Fruit fly (Drosophila melanogaster) whole organism, embryonic: ENCODE results near the gene CG10694.
A peak's percentile ranks its signal among the peaks of the same experiment; 100 is the strongest.

Experiments used
- Antp ChIP-seq: fragments of 200-800 bp; sonication (Bioruptor generic); optimal IDR thresholded peaks from 3 replicates; lab custom pipeline; 2016; ENCODE audit warnings: missing biosample characterization, missing genetic modification characterization
- Asciz ChIP-seq: fragments of 200-800 bp; sonication (Bioruptor generic); optimal IDR thresholded peaks from 2 replicates; lab custom pipeline; 2017; ENCODE audit warnings: missing biosample characterization, mild to moderate bottlenecking, missing genetic modification characterization, missing genetic modification reagents
- CG1024 ChIP-seq: fragments of 200-800 bp; sonication (Bioruptor generic); IDR thresholded peaks from 2 replicates; pipeline ENCODE4 v1.3.6; 2022; ENCODE audit warnings: missing biosample characterization, missing genetic modification characterization
- CG10366 ChIP-seq: fragments of 200-800 bp; sonication (Bioruptor generic); IDR thresholded peaks from 2 replicates; pipeline ENCODE4 v1.3.6; 2022; ENCODE audit warnings: missing biosample characterization, missing genetic modification characterization
- CG13424 ChIP-seq: fragments of 200-800 bp; sonication (Bioruptor generic); optimal IDR thresholded peaks from 2 replicates; lab custom pipeline; 2019; ENCODE audit warnings: missing biosample characterization, mild to moderate bottlenecking, missing genetic modification characterization, moderate library complexity
- CG14014 ChIP-seq: fragments of 200-800 bp; sonication (Bioruptor generic); IDR thresholded peaks from 2 replicates; pipeline ENCODE4 v1.3.6; 2022; ENCODE audit warnings: missing biosample characterization, missing genetic modification characterization
- CG17359 ChIP-seq: fragments of 200-800 bp; sonication (Bioruptor generic); optimal IDR thresholded peaks from 3 replicates; lab custom pipeline; 2018; ENCODE audit warnings: missing biosample characterization, mild to moderate bottlenecking, missing genetic modification characterization, moderate library complexity
- CG2129 ChIP-seq: fragments of 200-800 bp; sonication (Bioruptor generic); IDR thresholded peaks from 2 replicates; pipeline ENCODE4 v1.3.6; 2022; ENCODE audit warnings: missing biosample characterization, missing genetic modification characterization; ENCODE audit not compliant: partially characterized antibody
- CG2202 ChIP-seq: fragments of 200-800 bp; sonication (Bioruptor generic); optimal IDR thresholded peaks from 2 replicates; lab custom pipeline; 2018; ENCODE audit warnings: missing biosample characterization, mild to moderate bottlenecking, missing genetic modification characterization
- CG32532 ChIP-seq: fragments of 200-800 bp; sonication (Bioruptor generic); IDR thresholded peaks from 2 replicates; pipeline ENCODE4 v1.3.6; 2022; ENCODE audit warnings: missing biosample characterization, missing genetic modification characterization
- CG3995 ChIP-seq: fragments of 200-800 bp; sonication (Bioruptor generic); optimal IDR thresholded peaks from 3 replicates; lab custom pipeline; 2016; ENCODE audit warnings: missing biosample characterization, missing genetic modification characterization
- CG4404 ChIP-seq: fragments of 200-800 bp; sonication (Bioruptor generic); IDR thresholded peaks from 2 replicates; pipeline ENCODE4 v1.3.6; 2022; ENCODE audit warnings: missing biosample characterization, missing genetic modification characterization
- CG4820 ChIP-seq: fragments of 200-800 bp; sonication (Bioruptor generic); optimal IDR thresholded peaks from 3 replicates; lab custom pipeline; 2016; ENCODE audit warnings: missing biosample characterization, missing genetic modification characterization
- CG6272 ChIP-seq: fragments of 200-800 bp; sonication (Bioruptor generic); IDR thresholded peaks from 2 replicates; pipeline ENCODE4 v1.3.6; 2022; ENCODE audit warnings: missing biosample characterization, missing genetic modification characterization
- CG6791 ChIP-seq: fragments of 200-800 bp; sonication (Bioruptor generic); IDR thresholded peaks from 3 replicates; pipeline ENCODE4 v1.3.6; 2022; ENCODE audit warnings: missing biosample characterization, missing genetic modification characterization; ENCODE audit not compliant: partially characterized antibody
- CG8290 ChIP-seq, 3 experiments: fragments of 200-800 bp; sonication (Bioruptor generic); optimal IDR thresholded peaks; 2 replicates each; lab custom pipeline; 2016 to 2019; ENCODE audit warnings: missing biosample characterization in 3 of 3, missing genetic modification characterization in 3 of 3, mild to moderate bottlenecking in 2 of 3, moderate library complexity in 1 of 3
- Camta ChIP-seq: fragments of 200-800 bp; sonication (Bioruptor generic); optimal IDR thresholded peaks from 2 replicates; lab custom pipeline; 2016; ENCODE audit warnings: missing biosample characterization, missing genetic modification characterization
- D19A ChIP-seq: fragments of 200-800 bp; optimal IDR thresholded peaks from 3 replicates; lab custom pipeline; 2019; ENCODE audit warnings: missing biosample characterization, mild to moderate bottlenecking, missing genetic modification characterization, moderate library complexity
- Elba2 ChIP-seq: fragments of 200-800 bp; sonication (Bioruptor generic); optimal IDR thresholded peaks from 3 replicates; lab custom pipeline; 2016; ENCODE audit warnings: missing biosample characterization, missing genetic modification characterization
- HLH54F ChIP-seq: fragments of 200-800 bp; sonication (Bioruptor generic); optimal IDR thresholded peaks from 3 replicates; lab custom pipeline; 2016; ENCODE audit warnings: missing biosample characterization, missing genetic modification characterization
- HmgD ChIP-seq: fragments of 200-800 bp; sonication (Bioruptor generic); optimal IDR thresholded peaks from 3 replicates; lab custom pipeline; 2016; ENCODE audit warnings: missing biosample characterization, missing genetic modification characterization
- Lhr ChIP-seq: fragments of 200-800 bp; sonication (Bioruptor generic); optimal IDR thresholded peaks from 3 replicates; lab custom pipeline; 2017; ENCODE audit warnings: mild to moderate bottlenecking, missing biosample characterization, missing genetic modification reagents, missing genetic modification characterization
- Nf-YB ChIP-seq: fragments of 200-800 bp; sonication (Bioruptor generic); optimal IDR thresholded peaks from 3 replicates; lab custom pipeline; 2019; ENCODE audit warnings: missing biosample characterization, mild to moderate bottlenecking, missing genetic modification characterization, moderate library complexity
- NfI ChIP-seq: fragments of 200-800 bp; sonication (Bioruptor generic); optimal IDR thresholded peaks from 3 replicates; lab custom pipeline; 2018; ENCODE audit warnings: missing biosample characterization, mild to moderate bottlenecking, missing genetic modification characterization, moderate library complexity
- Rx ChIP-seq: fragments of 200-800 bp; sonication (Bioruptor generic); IDR thresholded peaks from 2 replicates; pipeline ENCODE4 v1.3.6; 2022; ENCODE audit warnings: missing biosample characterization, missing genetic modification characterization
- TFAM ChIP-seq: fragments of 200-800 bp; sonication (Bioruptor generic); optimal IDR thresholded peaks from 2 replicates; lab custom pipeline; 2017; ENCODE audit warnings: missing biosample characterization, missing genetic modification characterization, inconsistent platforms
- Trl ChIP-seq, 3 experiments: fragments of >200 bp in 2 of 3; fragments of 200-800 bp in 1 of 3; sonication (Bioruptor generic) in 1 of 3; optimal IDR thresholded peaks; 2 replicates in 1 of 3; 3 replicates in 2 of 3; lab custom pipeline; 2016 to 2017; ENCODE audit warnings: missing biosample characterization in 1 of 3, missing genetic modification characterization in 1 of 3
- ac ChIP-seq: fragments of 200-800 bp; sonication (Bioruptor generic); optimal IDR thresholded peaks from 3 replicates; lab custom pipeline; 2017; ENCODE audit warnings: missing biosample characterization, mild to moderate bottlenecking, missing genetic modification characterization
- bbx ChIP-seq: fragments of 200-800 bp; sonication (Bioruptor generic); IDR thresholded peaks from 2 replicates; pipeline ENCODE4 v1.3.6; 2022; ENCODE audit warnings: missing biosample characterization, missing genetic modification characterization; ENCODE audit not compliant: partially characterized antibody
- bcd ChIP-seq: fragments of 200-800 bp; sonication (Bioruptor generic); optimal IDR thresholded peaks from 2 replicates; lab custom pipeline; 2017; ENCODE audit warnings: missing biosample characterization, mild to moderate bottlenecking, missing genetic modification characterization
- caup ChIP-seq: fragments of 200-800 bp; sonication (Bioruptor generic); optimal IDR thresholded peaks from 3 replicates; lab custom pipeline; 2017; ENCODE audit warnings: missing biosample characterization, mild to moderate bottlenecking, missing genetic modification characterization, moderate library complexity; ENCODE audit not compliant: severe bottlenecking
- chif ChIP-seq, 2 experiments: fragments of 200-800 bp; sonication (Bioruptor generic); optimal IDR thresholded peaks; 3 replicates each; lab custom pipeline; 2016; ENCODE audit warnings: missing biosample characterization in 2 of 2, missing genetic modification characterization in 2 of 2
- dati ChIP-seq: fragments of 200-800 bp; sonication (Bioruptor generic); IDR thresholded peaks from 2 replicates; pipeline ENCODE4 v1.3.6; 2022; ENCODE audit warnings: missing biosample characterization, missing genetic modification characterization
- grn ChIP-seq: fragments of 200-800 bp; sonication (Bioruptor generic); optimal IDR thresholded peaks from 3 replicates; lab custom pipeline; 2017; ENCODE audit warnings: missing biosample characterization, missing genetic modification characterization
- h ChIP-seq: fragments of >200 bp; optimal IDR thresholded peaks from 2 replicates; lab custom pipeline; 2017
- hb ChIP-seq: fragments of 200-800 bp; sonication (Bioruptor generic); IDR thresholded peaks from 3 replicates; pipeline ENCODE4 v1.3.6; 2022; ENCODE audit warnings: missing biosample characterization, missing genetic modification characterization; ENCODE audit not compliant: partially characterized antibody
- mld ChIP-seq: fragments of 200-800 bp; sonication (Bioruptor generic); IDR thresholded peaks from 3 replicates; pipeline ENCODE4 v1.3.6; 2022; ENCODE audit warnings: missing biosample characterization, missing genetic modification characterization; ENCODE audit not compliant: partially characterized antibody
- nau ChIP-seq: fragments of 200-800 bp; sonication (Bioruptor generic); optimal IDR thresholded peaks from 3 replicates; lab custom pipeline; 2017; ENCODE audit warnings: missing biosample characterization, mild to moderate bottlenecking, missing genetic modification characterization, missing genetic modification reagents
- pan ChIP-seq, 4 experiments: fragments of >200 bp in 3 of 4; fragments of 200-800 bp in 1 of 4; sonication (Bioruptor generic) in 1 of 4; optimal IDR thresholded peaks in 3 of 4; IDR thresholded peaks in 1 of 4; 2 replicates each; pipeline versions ENCODE4 v1.3.6 to Lab custom; 2017 to 2022; ENCODE audit warnings: missing biosample characterization in 2 of 4, missing genetic modification characterization in 2 of 4, mixed read lengths in 1 of 4
- peb ChIP-seq: fragments of 200-800 bp; sonication (Bioruptor generic); IDR thresholded peaks from 2 replicates; pipeline ENCODE4 v1.3.6; 2022; ENCODE audit warnings: missing biosample characterization, missing genetic modification characterization
- pita ChIP-seq: fragments of 200-800 bp; sonication (Bioruptor generic); optimal IDR thresholded peaks from 2 replicates; lab custom pipeline; 2017; ENCODE audit warnings: missing biosample characterization, mild to moderate bottlenecking, missing genetic modification characterization
- row ChIP-seq: fragments of 200-800 bp; sonication (Bioruptor generic); IDR thresholded peaks from 3 replicates; pipeline ENCODE4 v1.3.6; 2022; ENCODE audit warnings: missing biosample characterization, missing genetic modification characterization
- ttk ChIP-seq: fragments of 200-800 bp; sonication (Bioruptor generic); IDR thresholded peaks from 2 replicates; pipeline ENCODE4 v2.1.2; 2022; ENCODE audit warnings: missing biosample characterization, missing genetic modification characterization
- twi ChIP-seq: fragments of 200-800 bp; optimal IDR thresholded peaks from 2 replicates; lab custom pipeline; 2019; ENCODE audit warnings: missing biosample characterization, mild to moderate bottlenecking, missing genetic modification characterization, moderate library complexity
- unpg ChIP-seq: fragments of 200-800 bp; sonication (Bioruptor generic); optimal IDR thresholded peaks from 3 replicates; lab custom pipeline; 2018; ENCODE audit warnings: missing biosample characterization, mild to moderate bottlenecking, missing genetic modification characterization, moderate library complexity
- vnd ChIP-seq: fragments of 200-800 bp; sonication (Bioruptor generic); IDR thresholded peaks from 3 replicates; pipeline ENCODE4 v1.3.6; 2022; ENCODE audit warnings: missing biosample characterization, missing genetic modification characterization; ENCODE audit not compliant: partially characterized antibody

Gene CG10694

dm6 chr3R:24099039-24100026, 7.9 kb upstream of the CG10694 start (continued):
- TF ChIP-seq Asciz (GFP tag; lab: Kevin White, UChicago): peak; percentile 71
- peak; percentile 69 for TF ChIP-seq CG6272 (GFP tag; lab: Robert Waterston, UW)
- TF ChIP-seq HLH54F: peak; percentile 85
- TF ChIP-seq ac (GFP tag; lab: Kevin White, UChicago): peak; percentile 16
- TF ChIP-seq hb (GFP tag; lab: Robert Waterston, UW): no peak
- TF ChIP-seq Elba2 (GFP tag; lab: Kevin White, UChicago): no peak
- peak; percentile 78 for TF ChIP-seq Antp (GFP tag; lab: Kevin White, UChicago)
- peak; percentile 73 for TF ChIP-seq caup (GFP tag; lab: Kevin White, UChicago)
- no peak for TF ChIP-seq CG6791
- TF ChIP-seq Lhr: peak; percentile 16
- peak; percentile 94 for TF ChIP-seq row (GFP tag; lab: Robert Waterston, UW)
- TF ChIP-seq CG4404: peak; percentile 57
- peak; percentile 87 for TF ChIP-seq CG10366 (GFP tag; lab: Robert Waterston, UW)
- peak; percentile 71 for TF ChIP-seq bcd (GFP tag; lab: Kevin White, UChicago)
- peak; percentile 69 for TF ChIP-seq ttk
- TF ChIP-seq TFAM (GFP tag; lab: Kevin White, UChicago): no peak
- TF ChIP-seq peb (GFP tag; lab: Robert Waterston, UW): peak; percentile 35; the same call in 1 of the 2 replicates
- TF ChIP-seq CG1024 (GFP tag; lab: Robert Waterston, UW): peak; percentile 57
- TF ChIP-seq mld (GFP tag; lab: Robert Waterston, UW): no peak
- peak; percentile 48 for TF ChIP-seq twi (tag; lab: Kevin White, UChicago)
- peak; percentile 88 for TF ChIP-seq CG32532 (GFP tag; lab: Robert Waterston, UW)
- TF ChIP-seq pan (optimal IDR thresholded peaks at IDR 0.05; lab: Kevin White, UChicago): no peak
- peak in 1 of 2 experiments; percentile 90 for TF ChIP-seq pan (GFP tag; optimal IDR thresholded peaks at IDR 0.05 in 1 of 2, IDR thresholded peaks at IDR 0.05 in 1 of 2)
- TF ChIP-seq CG2202 (tag; lab: Kevin White, UChicago): peak; percentile 34
- TF ChIP-seq Trl (optimal IDR thresholded peaks at IDR 0.05; lab: Kevin White, UChicago): no peak
- TF ChIP-seq Trl (GFP tag; optimal IDR thresholded peaks at IDR 0.05; lab: Kevin White, UChicago): peak; percentile 65
- no peak for TF ChIP-seq CG3995 (GFP tag; lab: Kevin White, UChicago)
- no peak for TF ChIP-seq HmgD (GFP tag; lab: Kevin White, UChicago)
- peak; percentile 44; the same call in 1 of the 2 replicates for TF ChIP-seq Rx (GFP tag; lab: Robert Waterston, UW)
- no peak for TF ChIP-seq vnd
- TF ChIP-seq h (lab: Kevin White, UChicago): no peak
- peak; percentile 75 for TF ChIP-seq NfI (GFP tag; lab: Kevin White, UChicago)
- no peak for TF ChIP-seq pita (GFP tag; lab: Kevin White, UChicago)
- peak; percentile 36; the same call in 1 of the 2 replicates for TF ChIP-seq dati (GFP tag; lab: Robert Waterston, UW)
- TF ChIP-seq D19A (tag; lab: Kevin White, UChicago): peak; percentile 82
- peak; percentile 75 for TF ChIP-seq CG4820 (GFP tag; lab: Kevin White, UChicago)
- TF ChIP-seq CG2129 (GFP tag; lab: Robert Waterston, UW): no peak
- TF ChIP-seq CG17359 (tag; lab: Kevin White, UChicago): peak; percentile 82
- peak; percentile 83 for TF ChIP-seq CG14014 (GFP tag; lab: Robert Waterston, UW)
- TF ChIP-seq CG8290 (GFP tag; optimal IDR thresholded peaks at IDR 0.05; lab: Kevin White, UChicago): no peak
- TF ChIP-seq CG8290 (tag; optimal IDR thresholded peaks at IDR 0.05; lab: Kevin White, UChicago): peak in 1 of 2 experiments; percentile 81
- TF ChIP-seq grn (GFP tag; lab: Kevin White, UChicago): peak; percentile 47
- peak; percentile 70 for TF ChIP-seq CG13424
- peak; percentile 32 for TF ChIP-seq Nf-YB
- peak; percentile 84 to 89 for TF ChIP-seq chif (GFP tag; optimal IDR thresholded peaks at IDR 0.05; lab: Kevin White, UChicago)
- no peak for TF ChIP-seq bbx (GFP tag; lab: Robert Waterston, UW)
- TF ChIP-seq unpg (GFP tag; lab: Kevin White, UChicago): peak; percentile 76
- peak; percentile 84 for TF ChIP-seq Camta (GFP tag; lab: Kevin White, UChicago)
- TF ChIP-seq nau: peak; percentile 49
